Fruit fly (Drosophila melanogaster): ENCODE measurements around the gene HINT1.

The HINT1 gene

DNA sequence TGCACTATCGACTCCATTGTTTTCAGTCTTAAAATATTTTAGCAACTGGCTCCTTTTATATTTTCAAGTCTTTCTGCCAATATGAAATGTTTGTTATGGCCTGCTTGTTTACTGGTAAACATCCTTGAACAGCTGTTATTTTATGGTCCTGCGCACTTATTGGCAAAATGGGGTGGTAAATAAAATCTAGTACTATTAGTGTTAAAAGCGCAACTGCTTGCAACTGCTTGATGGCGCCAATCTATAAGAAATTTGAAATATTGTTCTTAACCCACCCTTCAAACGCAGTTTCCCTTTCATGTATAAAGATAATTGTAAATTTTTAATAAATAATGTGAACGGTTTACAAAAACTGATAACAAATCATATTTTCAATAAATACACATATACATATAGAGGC lies 45.7 kb downstream of the HINT1 start, which contains the start of gene G6P:
Gene G6P, minus strand, starts transcription at position 88 of the 400 bp plus-strand sequence.
- no peak for TF ChIP-seq noc (tag; optimal IDR thresholded peaks at IDR 0.05)

Measured in whole organism, larva.